Fruit fly (Drosophila melanogaster) whole organism, prepupa: ENCODE results near the gene CG17110.
A peak's percentile ranks its signal among the peaks of the same experiment; 100 is the strongest.

Experiments used
- Blimp-1 ChIP-seq: fragments of 200-800 bp; sonication (Bioruptor generic); optimal IDR thresholded peaks from 3 replicates; lab custom pipeline; 2017; ENCODE audit warnings: missing biosample characterization, missing genetic modification characterization, mild to moderate bottlenecking, moderate library complexity, missing genetic modification reagents
- CG10669 ChIP-seq: fragments of 200-800 bp; sonication (Bioruptor generic); optimal IDR thresholded peaks from 3 replicates; lab custom pipeline; 2018; ENCODE audit warnings: missing biosample characterization, mild to moderate bottlenecking, missing genetic modification characterization, moderate library complexity
- CG11294 ChIP-seq: fragments of 200-800 bp; sonication (Bioruptor generic); IDR thresholded peaks from 2 replicates; pipeline ENCODE4 v1.3.6; 2022; ENCODE audit warnings: missing biosample characterization, missing genetic modification characterization
- CG11902 ChIP-seq: fragments of 200-800 bp; sonication (Bioruptor generic); optimal IDR thresholded peaks from 3 replicates; lab custom pipeline; 2016; ENCODE audit warnings: missing biosample characterization, missing genetic modification characterization
- CG15336 ChIP-seq: fragments of 200-800 bp; sonication (Bioruptor generic); IDR thresholded peaks from 2 replicates; pipeline ENCODE4 v1.3.6; 2022; ENCODE audit warnings: missing biosample characterization, missing genetic modification characterization
- CG3032 ChIP-seq: fragments of 200-800 bp; optimal IDR thresholded peaks from 2 replicates; lab custom pipeline; 2019; ENCODE audit warnings: missing biosample characterization, mild to moderate bottlenecking, missing genetic modification characterization, moderate library complexity
- CG31627 ChIP-seq: fragments of 200-800 bp; sonication (Bioruptor generic); optimal IDR thresholded peaks from 3 replicates; lab custom pipeline; 2016; ENCODE audit warnings: missing biosample characterization, missing genetic modification characterization
- CG32006 ChIP-seq: fragments of 200-800 bp; sonication (Bioruptor generic); optimal IDR thresholded peaks from 3 replicates; lab custom pipeline; 2017; ENCODE audit warnings: missing biosample characterization, mild to moderate bottlenecking, missing genetic modification characterization
- CG34406 ChIP-seq: fragments of 200-800 bp; sonication (Bioruptor generic); optimal IDR thresholded peaks from 3 replicates; lab custom pipeline; 2016; ENCODE audit warnings: missing biosample characterization, missing genetic modification characterization
- CG6792 ChIP-seq: fragments of 200-800 bp; sonication (Bioruptor generic); optimal IDR thresholded peaks from 3 replicates; lab custom pipeline; 2016; ENCODE audit warnings: missing biosample characterization, missing genetic modification characterization
- CG8119 ChIP-seq: fragments of 200-800 bp; sonication (Bioruptor generic); IDR thresholded peaks from 3 replicates; pipeline ENCODE4 v1.3.6; 2022; ENCODE audit warnings: missing biosample characterization, missing genetic modification characterization
- Eip75B ChIP-seq: fragments of 200-800 bp; sonication (Bioruptor generic); optimal IDR thresholded peaks from 3 replicates; lab custom pipeline; 2016; ENCODE audit warnings: missing biosample characterization, missing genetic modification characterization
- Eip78C ChIP-seq: fragments of 200-800 bp; sonication (Bioruptor generic); peaks from one replicate; lab custom pipeline; 2016; ENCODE audit warnings: missing biosample characterization, missing genetic modification characterization
- Lpt ChIP-seq: fragments of 200-800 bp; sonication (Bioruptor generic); optimal IDR thresholded peaks from 3 replicates; lab custom pipeline; 2016; ENCODE audit warnings: missing biosample characterization, missing genetic modification characterization
- Met ChIP-seq: fragments of 200-800 bp; sonication (Bioruptor generic); optimal IDR thresholded peaks from 3 replicates; lab custom pipeline; 2016; ENCODE audit warnings: missing biosample characterization, missing genetic modification characterization
- OdsH ChIP-seq: fragments of 200-800 bp; sonication (Bioruptor generic); optimal IDR thresholded peaks from 3 replicates; lab custom pipeline; 2016; ENCODE audit warnings: missing biosample characterization, missing genetic modification characterization
- Smox ChIP-seq: fragments of 200-800 bp; sonication (Bioruptor generic); optimal IDR thresholded peaks from 3 replicates; lab custom pipeline; 2016; ENCODE audit warnings: missing biosample characterization, missing genetic modification characterization
- Sox102F ChIP-seq: fragments of 200-800 bp; sonication (Bioruptor generic); optimal IDR thresholded peaks from 2 replicates; lab custom pipeline; 2016; ENCODE audit warnings: missing biosample characterization, mild to moderate bottlenecking, missing genetic modification characterization
- achi ChIP-seq: fragments of 200-800 bp; sonication (Bioruptor generic); optimal IDR thresholded peaks from 3 replicates; lab custom pipeline; 2016; ENCODE audit warnings: missing biosample characterization, missing genetic modification characterization
- acj6 ChIP-seq: fragments of 200-800 bp; sonication (Bioruptor generic); optimal IDR thresholded peaks from 3 replicates; lab custom pipeline; 2016; ENCODE audit warnings: missing biosample characterization, missing genetic modification characterization
- cyc ChIP-seq: fragments of 200-800 bp; sonication (Bioruptor generic); optimal IDR thresholded peaks from 3 replicates; lab custom pipeline; 2016; ENCODE audit warnings: missing biosample characterization, missing genetic modification characterization
- dsx ChIP-seq: fragments of 200-800 bp; optimal IDR thresholded peaks from 3 replicates; lab custom pipeline; 2019; ENCODE audit warnings: missing biosample characterization, mild to moderate bottlenecking, missing genetic modification characterization, moderate library complexity; ENCODE audit not compliant: poor library complexity, severe bottlenecking
- esn ChIP-seq: fragments of 200-800 bp; sonication (Bioruptor generic); optimal IDR thresholded peaks from 2 replicates; lab custom pipeline; 2016; ENCODE audit warnings: missing biosample characterization, mild to moderate bottlenecking, missing genetic modification characterization, moderate library complexity
- fkh ChIP-seq: fragments of 200-800 bp; sonication (Bioruptor generic); optimal IDR thresholded peaks from 3 replicates; lab custom pipeline; 2017; ENCODE audit warnings: missing biosample characterization, mild to moderate bottlenecking, missing genetic modification characterization, moderate library complexity
- lz ChIP-seq: fragments of 200-800 bp; sonication (Bioruptor generic); optimal IDR thresholded peaks from 3 replicates; lab custom pipeline; 2016; ENCODE audit warnings: missing biosample characterization, missing genetic modification characterization
- net ChIP-seq: fragments of 200-800 bp; sonication (Bioruptor generic); optimal IDR thresholded peaks from 3 replicates; lab custom pipeline; 2016; ENCODE audit warnings: missing biosample characterization, missing genetic modification characterization
- ss ChIP-seq, 2 experiments: fragments of 200-800 bp; sonication (Bioruptor generic); optimal IDR thresholded peaks; 2 replicates in 1 of 2; 3 replicates in 1 of 2; lab custom pipeline; 2017 to 2018; ENCODE audit warnings: mild to moderate bottlenecking in 2 of 2, missing biosample characterization in 2 of 2, missing genetic modification characterization in 2 of 2, moderate library complexity in 1 of 2
- svp ChIP-seq: fragments of 200-800 bp; sonication (Bioruptor generic); peaks from one replicate; lab custom pipeline; 2016; ENCODE audit warnings: missing biosample characterization, missing genetic modification characterization
- topi ChIP-seq: fragments of 200-800 bp; sonication (Bioruptor generic); optimal IDR thresholded peaks from 3 replicates; lab custom pipeline; 2016; ENCODE audit warnings: missing biosample characterization, missing genetic modification characterization
- vri ChIP-seq: fragments of 200-800 bp; sonication (Bioruptor generic); optimal IDR thresholded peaks from 3 replicates; lab custom pipeline; 2016; ENCODE audit warnings: missing biosample characterization, mild to moderate bottlenecking, missing genetic modification characterization

Gene CG17110

dm6 chr3R:23134690-23135089 lies 43.2 kb downstream of the CG17110 start:
- peak; percentile 79 for TF ChIP-seq fkh (GFP tag; lab: Kevin White, UChicago)
- TF ChIP-seq Eip75B: no peak

- no peak for TF ChIP-seq Met
Measured at dm6 chr3R:23138439-23138838, 46.9 kb downstream of the CG17110 start.

- TF ChIP-seq Eip78C (GFP tag; lab: Kevin White, UChicago) (peak; percentile 42), topi (GFP tag; lab: Kevin White, UChicago) (no peak)
Measured at dm6 chr3R:23138992-23139633, 47.6 kb downstream of the CG17110 start.

dm6 chr3R:23139634-23140010 lies 48.1 kb downstream of the CG17110 start:
- no peak for TF ChIP-seq Sox102F (GFP tag; lab: Kevin White, UChicago)
- peak; percentile 1 for TF ChIP-seq CG32006 (GFP tag; lab: Kevin White, UChicago)
- TF ChIP-seq fkh (GFP tag; lab: Kevin White, UChicago): peak; percentile 11

- no peak for TF ChIP-seq CG31627 (GFP tag; lab: Kevin White, UChicago)
- peak; percentile 26 for TF ChIP-seq vri (GFP tag; lab: Kevin White, UChicago)
Measured at dm6 chr3R:23140280-23140679, 48.8 kb downstream of the CG17110 start.

dm6 chr3R:23141113-23141512 lies 49.6 kb downstream of the CG17110 start:
- TF ChIP-seq CG15336 (GFP tag; lab: Robert Waterston, UW): no peak
- TF ChIP-seq net (GFP tag; lab: Kevin White, UChicago): no peak
- TF ChIP-seq CG11294: no peak
- TF ChIP-seq OdsH: no peak

dm6 chr3R:23141678-23142338 lies 50.3 kb downstream of the CG17110 start, which contains the start of gene hh:
Gene hh (minus strand): TSS chr3R:23141906.
- TF ChIP-seq Eip78C (GFP tag; lab: Kevin White, UChicago) (peak; percentile 59), Blimp-1 (peak; percentile 57), dsx (GFP tag; lab: Kevin White, UChicago) (peak; percentile 9), vri (GFP tag; lab: Kevin White, UChicago) (peak; percentile 19), fkh (GFP tag; lab: Kevin White, UChicago) (peak; percentile 4), CG8119 (GFP tag; lab: Robert Waterston, UW) (0 out of 3 replicates have a peak, but pooled peaks have one; percentile 16), Smox (no peak), ss (GFP tag; optimal IDR thresholded peaks at IDR 0.05; lab: Kevin White, UChicago) (peak; percentile 15 to 40), CG34406 (GFP tag; lab: Kevin White, UChicago) (no peak)

- TF ChIP-seq Eip75B (no peak), Blimp-1 (no peak), topi (GFP tag; lab: Kevin White, UChicago) (no peak), CG11902 (GFP tag; lab: Kevin White, UChicago) (no peak), svp (GFP tag; lab: Kevin White, UChicago) (no peak), acj6 (no peak), lz (GFP tag; lab: Kevin White, UChicago) (no peak), Lpt (no peak), CG6792 (GFP tag; lab: Kevin White, UChicago) (no peak), Sox102F (GFP tag; lab: Kevin White, UChicago) (no peak), Eip78C (GFP tag; lab: Kevin White, UChicago) (no peak), esn (GFP tag; lab: Kevin White, UChicago) (no peak), cyc (GFP tag; lab: Kevin White, UChicago) (no peak), achi (GFP tag; lab: Kevin White, UChicago) (no peak), CG3032 (tag; lab: Kevin White, UChicago) (no peak), CG10669 (GFP tag; lab: Kevin White, UChicago) (no peak)
- TF ChIP-seq, all 60 proteins: peak for 0
Measured at dm6 chr3R:23143440-23143839, 51.9 kb downstream of the CG17110 start.
